Fruit fly (Drosophila melanogaster) whole organism, embryonic: ENCODE data around the gene drm.

Experiments used
- B-H1 ChIP-seq: fragments of 200-800 bp; sonication (Bioruptor generic); IDR thresholded peaks from 3 replicates; pipeline ENCODE4 v1.3.6; 2022; ENCODE audit warnings: missing biosample characterization, missing genetic modification characterization
- Bteb2 ChIP-seq: fragments of 200-800 bp; sonication (Bioruptor generic); optimal IDR thresholded peaks from 2 replicates; lab custom pipeline; 2016; ENCODE audit warnings: missing biosample characterization, missing genetic modification characterization
- CG10366 ChIP-seq: fragments of 200-800 bp; sonication (Bioruptor generic); IDR thresholded peaks from 2 replicates; pipeline ENCODE4 v1.3.6; 2022; ENCODE audit warnings: missing biosample characterization, missing genetic modification characterization
- CG12219 ChIP-seq: fragments of 200-800 bp; sonication (Bioruptor generic); optimal IDR thresholded peaks from 3 replicates; lab custom pipeline; 2018; ENCODE audit warnings: missing biosample characterization, mild to moderate bottlenecking, missing genetic modification characterization
- CG13296 ChIP-seq: fragments of 200-800 bp; sonication (Bioruptor generic); optimal IDR thresholded peaks from 3 replicates; lab custom pipeline; 2018; ENCODE audit warnings: missing biosample characterization, mild to moderate bottlenecking, missing genetic modification characterization
- CG16815 ChIP-seq: fragments of 200-800 bp; sonication (Bioruptor generic); optimal IDR thresholded peaks from 3 replicates; lab custom pipeline; 2017; ENCODE audit warnings: missing biosample characterization, mild to moderate bottlenecking, missing genetic modification characterization
- CG17802 ChIP-seq: fragments of 200-800 bp; sonication (Bioruptor generic); optimal IDR thresholded peaks from 2 replicates; lab custom pipeline; 2018; ENCODE audit warnings: missing biosample characterization, mild to moderate bottlenecking, missing genetic modification characterization, moderate library complexity
- CG1832 ChIP-seq: fragments of 200-800 bp; sonication (Bioruptor generic); optimal IDR thresholded peaks from 2 replicates; lab custom pipeline; 2017; ENCODE audit warnings: missing biosample characterization, mild to moderate bottlenecking, missing genetic modification characterization, inconsistent platforms
- CG2116 ChIP-seq: fragments of 200-800 bp; sonication (Bioruptor generic); optimal IDR thresholded peaks from 3 replicates; lab custom pipeline; 2018; ENCODE audit warnings: missing biosample characterization, mild to moderate bottlenecking, missing genetic modification characterization
- CG31365 ChIP-seq: fragments of 200-800 bp; sonication (Bioruptor generic); optimal IDR thresholded peaks from 2 replicates; lab custom pipeline; 2018; ENCODE audit warnings: missing biosample characterization, mild to moderate bottlenecking, missing genetic modification characterization
- CG31388 ChIP-seq: fragments of 200-800 bp; sonication (Bioruptor generic); optimal IDR thresholded peaks from 2 replicates; lab custom pipeline; 2016; ENCODE audit warnings: missing biosample characterization, missing genetic modification characterization
- CG3163 ChIP-seq: fragments of 200-800 bp; sonication (Bioruptor generic); optimal IDR thresholded peaks from 3 replicates; lab custom pipeline; 2016; ENCODE audit warnings: missing biosample characterization, missing genetic modification characterization
- CG6813 ChIP-seq: fragments of 200-800 bp; sonication (Bioruptor generic); optimal IDR thresholded peaks from 2 replicates; lab custom pipeline; 2017; ENCODE audit warnings: missing biosample characterization, missing genetic modification characterization, mild to moderate bottlenecking, moderate library complexity, missing genetic modification reagents
- CG7963 ChIP-seq: fragments of 200-800 bp; sonication (Bioruptor generic); IDR thresholded peaks from 3 replicates; pipeline ENCODE4 v1.3.6; 2022; ENCODE audit warnings: missing biosample characterization, missing genetic modification characterization; ENCODE audit not compliant: partially characterized antibody
- CG8765 ChIP-seq: fragments of 200-800 bp; sonication (Bioruptor generic); IDR thresholded peaks from 2 replicates; pipeline ENCODE4 v1.3.6; 2022; ENCODE audit warnings: missing biosample characterization, missing genetic modification characterization
- CG9727 ChIP-seq: fragments of 200-800 bp; sonication (Bioruptor generic); optimal IDR thresholded peaks from 3 replicates; lab custom pipeline; 2017; ENCODE audit warnings: missing biosample characterization, mild to moderate bottlenecking, missing genetic modification characterization
- Camta ChIP-seq: fragments of 200-800 bp; sonication (Bioruptor generic); optimal IDR thresholded peaks from 2 replicates; lab custom pipeline; 2016; ENCODE audit warnings: missing biosample characterization, missing genetic modification characterization
- D19A ChIP-seq: fragments of 200-800 bp; optimal IDR thresholded peaks from 3 replicates; lab custom pipeline; 2019; ENCODE audit warnings: missing biosample characterization, mild to moderate bottlenecking, missing genetic modification characterization, moderate library complexity
- HLHmδ ChIP-seq: fragments of 200-800 bp; sonication (Bioruptor generic); optimal IDR thresholded peaks from 2 replicates; lab custom pipeline; 2018; ENCODE audit warnings: missing biosample characterization, mild to moderate bottlenecking, missing genetic modification characterization, moderate library complexity
- Hr51 ChIP-seq, 2 experiments: fragments of 200-800 bp; sonication (Bioruptor generic); optimal IDR thresholded peaks; 2 replicates in 1 of 2; 3 replicates in 1 of 2; lab custom pipeline; 2016 to 2018; ENCODE audit warnings: missing biosample characterization in 2 of 2, missing genetic modification characterization in 2 of 2, mild to moderate bottlenecking in 1 of 2, moderate library complexity in 1 of 2
- Kr ChIP-seq: fragments of 200-800 bp; sonication (Bioruptor generic); optimal IDR thresholded peaks from 2 replicates; lab custom pipeline; 2017; ENCODE audit warnings: missing biosample characterization, mild to moderate bottlenecking, missing genetic modification characterization
- Lhr ChIP-seq: fragments of 200-800 bp; sonication (Bioruptor generic); optimal IDR thresholded peaks from 3 replicates; lab custom pipeline; 2017; ENCODE audit warnings: mild to moderate bottlenecking, missing biosample characterization, missing genetic modification reagents, missing genetic modification characterization
- MTF-1 ChIP-seq: fragments of 200-800 bp; sonication (Bioruptor generic); optimal IDR thresholded peaks from 2 replicates; lab custom pipeline; 2018; ENCODE audit warnings: missing biosample characterization, mild to moderate bottlenecking, missing genetic modification characterization, borderline replicate concordance
- Mes4 ChIP-seq: fragments of 200-800 bp; sonication (Bioruptor generic); optimal IDR thresholded peaks from 2 replicates; lab custom pipeline; 2016; ENCODE audit warnings: missing biosample characterization, missing genetic modification characterization
- Mrtf ChIP-seq: fragments of 200-800 bp; sonication (Bioruptor generic); IDR thresholded peaks from 3 replicates; pipeline ENCODE4 v1.3.6; 2022; ENCODE audit warnings: missing biosample characterization, missing genetic modification characterization
- NC2α ChIP-seq: fragments of 200-800 bp; sonication (Bioruptor generic); optimal IDR thresholded peaks from 2 replicates; lab custom pipeline; 2016; ENCODE audit warnings: missing biosample characterization, missing genetic modification characterization
- Opbp ChIP-seq: fragments of 200-800 bp; sonication (Bioruptor generic); IDR thresholded peaks from 3 replicates; pipeline ENCODE4 v1.3.6; 2022; ENCODE audit warnings: missing biosample characterization, missing genetic modification characterization; ENCODE audit not compliant: partially characterized antibody
- Optix ChIP-seq: fragments of 200-800 bp; sonication (Bioruptor generic); IDR thresholded peaks from 3 replicates; pipeline ENCODE4 v1.3.6; 2022; ENCODE audit warnings: missing biosample characterization, missing genetic modification characterization
- Side ChIP-seq: fragments of 200-800 bp; sonication (Bioruptor generic); optimal IDR thresholded peaks from 2 replicates; lab custom pipeline; 2016; ENCODE audit warnings: missing biosample characterization, missing genetic modification characterization
- ase ChIP-seq: fragments of 200-800 bp; sonication (Bioruptor generic); IDR thresholded peaks from 3 replicates; pipeline ENCODE4 v1.3.6; 2022; ENCODE audit warnings: missing biosample characterization, missing genetic modification characterization
- chn ChIP-seq: fragments of 200-800 bp; sonication (Bioruptor generic); optimal IDR thresholded peaks from 2 replicates; lab custom pipeline; 2016; ENCODE audit warnings: missing biosample characterization, missing genetic modification characterization
- croc ChIP-seq: fragments of 200-800 bp; sonication (Bioruptor generic); conservative IDR thresholded peaks from 3 replicates; pipeline ENCODE4 v1.3.6; 2022; ENCODE audit warnings: missing biosample characterization, missing genetic modification characterization
- crol ChIP-seq: fragments of 200-800 bp; sonication (Bioruptor generic); IDR thresholded peaks from 2 replicates; pipeline ENCODE4 v1.3.6; 2022; ENCODE audit warnings: missing biosample characterization, missing genetic modification characterization
- dimm ChIP-seq: fragments of 200-800 bp; sonication (Bioruptor generic); IDR thresholded peaks from 2 replicates; pipeline ENCODE4 v1.3.6; 2022; ENCODE audit warnings: missing biosample characterization, missing genetic modification characterization
- eyg ChIP-seq: fragments of 200-800 bp; sonication (Bioruptor generic); optimal IDR thresholded peaks from 3 replicates; lab custom pipeline; 2016; ENCODE audit warnings: missing biosample characterization, missing genetic modification characterization
- ind ChIP-seq: fragments of 200-800 bp; sonication (Bioruptor generic); optimal IDR thresholded peaks from 3 replicates; lab custom pipeline; 2016; ENCODE audit warnings: missing biosample characterization, missing genetic modification characterization
- knrl ChIP-seq: fragments of 200-800 bp; sonication (Bioruptor generic); IDR thresholded peaks from 3 replicates; pipeline ENCODE4 v1.3.6; 2022; ENCODE audit warnings: missing biosample characterization, missing genetic modification characterization; ENCODE audit not compliant: partially characterized antibody
- lbe ChIP-seq: fragments of 200-800 bp; sonication (Bioruptor generic); optimal IDR thresholded peaks from 2 replicates; lab custom pipeline; 2016; ENCODE audit warnings: missing biosample characterization, mild to moderate bottlenecking, missing genetic modification characterization
- nau ChIP-seq: fragments of 200-800 bp; sonication (Bioruptor generic); optimal IDR thresholded peaks from 3 replicates; lab custom pipeline; 2017; ENCODE audit warnings: missing biosample characterization, mild to moderate bottlenecking, missing genetic modification characterization, missing genetic modification reagents
- pb ChIP-seq: fragments of 200-800 bp; sonication (Bioruptor generic); optimal IDR thresholded peaks from 3 replicates; lab custom pipeline; 2016; ENCODE audit warnings: missing biosample characterization, missing genetic modification characterization
- pnt ChIP-seq: fragments of 200-800 bp; sonication (Bioruptor generic); optimal IDR thresholded peaks from 3 replicates; lab custom pipeline; 2016; ENCODE audit warnings: missing biosample characterization, missing genetic modification characterization
- prd ChIP-seq, 3 experiments: fragments of >200 bp in 2 of 3; fragments of 200-800 bp in 1 of 3; sonication (Bioruptor generic) in 1 of 3; optimal IDR thresholded peaks in 2 of 3; IDR thresholded peaks in 1 of 3; 2 replicates in 2 of 3; 3 replicates in 1 of 3; pipeline versions ENCODE4 v1.3.6 to Lab custom; 2017 to 2022; ENCODE audit warnings: missing biosample characterization in 1 of 3, missing genetic modification characterization in 1 of 3
- repo ChIP-seq: fragments of 200-800 bp; sonication (Bioruptor generic); optimal IDR thresholded peaks from 2 replicates; lab custom pipeline; 2016; ENCODE audit warnings: missing biosample characterization, missing genetic modification characterization
- row ChIP-seq: fragments of 200-800 bp; sonication (Bioruptor generic); IDR thresholded peaks from 3 replicates; pipeline ENCODE4 v1.3.6; 2022; ENCODE audit warnings: missing biosample characterization, missing genetic modification characterization
- run ChIP-seq: fragments of 200-800 bp; sonication (Bioruptor generic); optimal IDR thresholded peaks from 3 replicates; lab custom pipeline; 2018; ENCODE audit warnings: missing biosample characterization, mild to moderate bottlenecking, missing genetic modification characterization
- seq ChIP-seq: fragments of 200-800 bp; sonication (Bioruptor generic); IDR thresholded peaks from 2 replicates; pipeline ENCODE4 v1.3.6; 2022; ENCODE audit warnings: missing biosample characterization, missing genetic modification characterization
- stc ChIP-seq: fragments of 200-800 bp; sonication (Bioruptor generic); IDR thresholded peaks from 2 replicates; pipeline ENCODE4 v1.3.6; 2022; ENCODE audit warnings: missing biosample characterization, missing genetic modification characterization
- stwl ChIP-seq: fragments of 200-800 bp; sonication (Bioruptor generic); optimal IDR thresholded peaks from 3 replicates; lab custom pipeline; 2018; ENCODE audit warnings: missing biosample characterization, mild to moderate bottlenecking, missing genetic modification characterization, moderate library complexity
- trh ChIP-seq: fragments of 200-800 bp; sonication (Bioruptor generic); optimal IDR thresholded peaks from 2 replicates; lab custom pipeline; 2016; ENCODE audit warnings: missing biosample characterization, missing genetic modification characterization

Gene drm

dm6 chr2L:3573172-3573755, 34.2 kb downstream of the drm start (continued):
- TF ChIP-seq pb (GFP tag; lab: Kevin White, UChicago), result no peak
- TF ChIP-seq Optix (GFP tag; lab: Robert Waterston, UW), result peak; percentile 47; the same call in 2 of the 3 replicates
- TF ChIP-seq croc (GFP tag; lab: Robert Waterston, UW), result peak; percentile 60; the same call in 2 of the 3 replicates
- peak; percentile 56 for TF ChIP-seq pnt (GFP tag; lab: Kevin White, UChicago)
- TF ChIP-seq CG10366 (GFP tag; lab: Robert Waterston, UW), result peak; percentile 63; the same call in 1 of the 2 replicates
- no peak for TF ChIP-seq CG31365 (tag; lab: Kevin White, UChicago)
- peak; percentile 18 for TF ChIP-seq CG13296 (GFP tag; lab: Kevin White, UChicago)
- TF ChIP-seq row (GFP tag; lab: Robert Waterston, UW), result peak; percentile 91
- TF ChIP-seq CG3163, result no peak
- peak; percentile 66 for TF ChIP-seq seq
- TF ChIP-seq Bteb2, result no peak
- no peak for TF ChIP-seq Kr
- TF ChIP-seq ind (GFP tag; lab: Kevin White, UChicago), result peak; percentile 62
- no peak for TF ChIP-seq CG7963 (GFP tag; lab: Robert Waterston, UW)
- TF ChIP-seq B-H1 (GFP tag; lab: Robert Waterston, UW), result peak; percentile 39; the same call in 2 of the 3 replicates
- no peak for TF ChIP-seq stwl (tag; lab: Kevin White, UChicago)
- no peak; the same call in 2 of the 3 replicates for TF ChIP-seq Mrtf (GFP tag; lab: Robert Waterston, UW)
- peak; percentile 19 for TF ChIP-seq CG2116
- no peak for TF ChIP-seq prd (optimal IDR thresholded peaks at IDR 0.05; lab: Kevin White, UChicago)
- peak; percentile 73 for TF ChIP-seq prd (GFP tag; IDR thresholded peaks at IDR 0.05; lab: Robert Waterston, UW)
- TF ChIP-seq Hr51 (GFP tag; optimal IDR thresholded peaks at IDR 0.05; lab: Kevin White, UChicago), result peak in 1 of 2 experiments; percentile 73
- TF ChIP-seq lbe (GFP tag; lab: Kevin White, UChicago), result no peak
- peak; percentile 47 for TF ChIP-seq CG17802 (tag; lab: Kevin White, UChicago)
- peak; percentile 61 for TF ChIP-seq stc (GFP tag; lab: Robert Waterston, UW)
- TF ChIP-seq NC2α (GFP tag; lab: Kevin White, UChicago), result no peak
- TF ChIP-seq ase, result 0 out of 3 replicates have a peak, but pooled peaks have one; percentile 37
- TF ChIP-seq eyg (GFP tag; lab: Kevin White, UChicago), result no peak
- no peak for TF ChIP-seq CG8765 (GFP tag; lab: Robert Waterston, UW)
- no peak for TF ChIP-seq nau (GFP tag; lab: Kevin White, UChicago)
- peak; percentile 25 for TF ChIP-seq repo
- peak; percentile 62 for TF ChIP-seq D19A (tag; lab: Kevin White, UChicago)
- TF ChIP-seq Lhr (GFP tag; lab: Kevin White, UChicago), result peak; percentile 28
- peak; percentile 36 for TF ChIP-seq Mes4 (GFP tag; lab: Kevin White, UChicago)
- TF ChIP-seq Opbp (GFP tag; lab: Robert Waterston, UW), result 0 out of 3 replicates have a peak, but pooled peaks have one; percentile 17
- TF ChIP-seq CG6813 (GFP tag; lab: Kevin White, UChicago), result no peak
- TF ChIP-seq Camta, result peak; percentile 22
- TF ChIP-seq CG16815 (GFP tag; lab: Kevin White, UChicago), result peak; percentile 37
- TF ChIP-seq knrl (GFP tag; lab: Robert Waterston, UW), result no peak
- no peak for TF ChIP-seq CG1832 (GFP tag; lab: Kevin White, UChicago)
- TF ChIP-seq CG31388 (GFP tag; lab: Kevin White, UChicago), result no peak
- peak; percentile 41 for TF ChIP-seq Side (GFP tag; lab: Kevin White, UChicago)
- peak; percentile 82 for TF ChIP-seq HLHmδ
- TF ChIP-seq dimm (GFP tag; lab: Robert Waterston, UW), result 0 out of 2 replicates have a peak, but pooled peaks have one; percentile 5
- peak; percentile 74 for TF ChIP-seq CG12219 (GFP tag; lab: Kevin White, UChicago)
- no peak for TF ChIP-seq trh (GFP tag; lab: Kevin White, UChicago)
- peak; percentile 4 for TF ChIP-seq run (tag; lab: Kevin White, UChicago)
- peak; percentile 31 for TF ChIP-seq CG9727
- peak; percentile 99 for TF ChIP-seq crol (GFP tag; lab: Robert Waterston, UW)
- TF ChIP-seq chn (GFP tag; lab: Kevin White, UChicago), result peak; percentile 48
- no peak for TF ChIP-seq MTF-1 (GFP tag; lab: Kevin White, UChicago)
